Worm (Caenorhabditis elegans) whole organism, L4 larva: ENCODE measurements around the gene F01G10.5.

Source experiments
- ama-1 ChIP-seq: fragments of 150-350 bp; optimal IDR thresholded peaks from 2 replicates; lab custom pipeline; 2014; ENCODE audit warnings: inconsistent platforms, mixed read lengths
- cey-2 ChIP-seq: sonication (generic microtip); optimal IDR thresholded peaks from 3 replicates; lab custom pipeline; 2017; ENCODE audit warnings: missing genetic modification characterization, mild to moderate bottlenecking, missing compliant biosample characterization, antibody characterized with exemption, borderline replicate concordance; ENCODE audit not compliant: insufficient read depth
- egl-27 ChIP-seq: sonication (generic microtip); optimal IDR thresholded peaks from 3 replicates; lab custom pipeline; 2017; ENCODE audit warnings: missing biosample characterization, missing genetic modification reagents, missing genetic modification characterization
- fkh-10 ChIP-seq: fragments of 150-350 bp; optimal IDR thresholded peaks from 2 replicates; lab custom pipeline; 2014; ENCODE audit warnings: missing biosample characterization, missing genetic modification reagents, missing genetic modification characterization
- jun-1 ChIP-seq: fragments of 150-350 bp; optimal IDR thresholded peaks from 2 replicates; lab custom pipeline; 2014; ENCODE audit warnings: missing biosample characterization, missing genetic modification reagents, missing genetic modification characterization
- lim-7 ChIP-seq: fragments of 200-800 bp; sonication (Bioruptor generic); IDR thresholded peaks from 2 replicates; pipeline ENCODE4 v1.3.6; 2022; ENCODE audit warnings: missing genetic modification characterization, missing compliant biosample characterization
- lin-13 ChIP-seq: fragments of 150-350 bp; optimal IDR thresholded peaks from 2 replicates; lab custom pipeline; 2014; ENCODE audit warnings: missing biosample characterization, missing genetic modification reagents, missing genetic modification characterization
- lin-39 ChIP-seq: fragments of 150-350 bp; optimal IDR thresholded peaks from 2 replicates; lab custom pipeline; 2014; ENCODE audit warnings: missing biosample characterization, missing genetic modification reagents, missing genetic modification characterization
- nhr-28 ChIP-seq: fragments of 150-350 bp; optimal IDR thresholded peaks from 2 replicates; lab custom pipeline; 2014; ENCODE audit warnings: missing biosample characterization, missing genetic modification characterization
- nhr-6 ChIP-seq: fragments of 150-350 bp; optimal IDR thresholded peaks from 2 replicates; lab custom pipeline; 2014; ENCODE audit warnings: missing biosample characterization, missing genetic modification characterization
- unc-62 ChIP-seq, 3 experiments: fragments of 150-350 bp in 1 of 3; sonication (generic microtip); optimal IDR thresholded peaks in 2 of 3; peaks in 1 of 3; 1 replicate in 1 of 3; 2 replicates in 2 of 3; lab custom pipeline; 2014 to 2017; ENCODE audit warnings: missing biosample characterization in 3 of 3, missing genetic modification characterization in 3 of 3, missing genetic modification reagents in 3 of 3, missing genotype in 1 of 3
- vab-7 ChIP-seq: fragments of 200-800 bp; sonication (Bioruptor generic); IDR thresholded peaks from 2 replicates; pipeline ENCODE4 v1.3.6; 2022; ENCODE audit warnings: missing genetic modification reagents, missing genetic modification characterization, missing compliant biosample characterization
- zag-1 ChIP-seq: fragments of 150-350 bp; optimal IDR thresholded peaks from 2 replicates; lab custom pipeline; 2014; ENCODE audit warnings: missing biosample characterization, missing genetic modification characterization

DNA sequence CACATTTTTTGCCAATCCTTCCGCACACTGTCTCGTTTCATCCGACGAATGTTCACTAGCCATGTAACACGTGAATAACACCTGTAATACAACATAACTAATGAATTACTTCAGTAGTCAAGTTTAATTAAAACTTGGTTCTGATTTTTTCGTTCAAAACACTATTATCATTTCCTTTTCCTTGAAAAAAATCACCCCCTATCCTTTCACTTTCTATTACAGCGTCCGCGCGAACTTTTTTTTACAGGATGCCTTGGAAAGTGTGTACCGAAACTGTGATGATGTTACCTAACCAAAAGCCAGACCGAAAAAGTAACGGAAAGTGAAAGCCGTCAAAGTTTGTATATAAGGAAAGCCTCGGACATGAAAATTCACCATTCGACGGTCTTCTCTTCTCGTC is 14.8 kb downstream of the F01G10.5 start, which contains the start of gene col-124:
- TF ChIP-seq unc-62 (GFP tag; optimal IDR thresholded peaks at IDR 0.05 in 1 of 2; lab: Kevin White, UChicago) (no peak), unc-62 (tag; optimal IDR thresholded peaks at IDR 0.05; lab: Kevin White, UChicago) (no peak), egl-27 (tag; lab: Kevin White, UChicago) (no peak), lim-7 (no peak), lin-39 (tag; lab: Kevin White, UChicago) (no peak), lin-13 (GFP tag; lab: Kevin White, UChicago) (no peak), zag-1 (tag; lab: Kevin White, UChicago) (no peak), nhr-28 (tag; lab: Kevin White, UChicago) (no peak), ama-1 (lab: Kevin White, UChicago) (no peak), jun-1 (tag; lab: Kevin White, UChicago) (no peak), fkh-10 (GFP tag; lab: Kevin White, UChicago) (no peak), cey-2 (tag; lab: Kevin White, UChicago) (peak; percentile 16), nhr-6 (tag; lab: Kevin White, UChicago) (no peak), vab-7 (GFP tag; lab: Robert Waterston, UW) (no peak)
